Worm (Caenorhabditis elegans): ENCODE measurements around the gene mab-5.

DNA sequence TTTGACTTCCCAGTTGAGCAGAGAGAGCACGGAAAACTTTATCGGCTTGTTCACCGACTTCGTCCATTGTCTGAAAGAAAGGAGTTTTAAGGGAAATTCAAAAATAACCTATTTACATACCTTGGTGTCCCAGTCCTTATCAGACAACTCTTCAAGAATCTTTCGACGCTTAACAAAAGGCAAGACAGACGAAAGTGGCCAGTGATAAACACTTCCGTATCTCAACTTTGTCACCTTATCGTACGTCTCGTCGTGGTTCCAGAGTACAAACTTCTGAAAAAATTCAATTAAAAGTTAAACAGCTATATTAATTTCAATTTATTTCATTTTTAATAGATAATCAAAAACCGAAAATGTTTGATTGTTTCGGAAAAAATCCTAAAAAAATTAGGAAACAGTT, 21.0 kb downstream of the mab-5 start:
- no peak for TF ChIP-seq egl-27 (tag; optimal IDR thresholded peaks at IDR 0.05)
- TF ChIP-seq ceh-32 (tag; optimal IDR thresholded peaks at IDR 0.05; ENCODE audit: poor library complexity), result no peak
- no peak for TF ChIP-seq ceh-44 (GFP tag; IDR thresholded peaks at IDR 0.05)
- no peak for TF ChIP-seq snpc-1.2 (GFP tag; IDR thresholded peaks at IDR 0.05)
